Worm (Caenorhabditis elegans) whole organism, L3 larva: Measurements from ENCODE around the gene C10A4.3.

Source experiments
- R02D3.7 ChIP-seq: fragments of 150-350 bp; optimal IDR thresholded peaks from 2 replicates; lab custom pipeline; 2014; ENCODE audit warnings: missing biosample characterization, missing genetic modification characterization
- ZK546.5 ChIP-seq: sonication (generic microtip); optimal IDR thresholded peaks from 2 replicates; lab custom pipeline; 2017; ENCODE audit warnings: missing biosample characterization, missing genetic modification characterization
- ama-1 ChIP-seq: fragments of 150-350 bp; optimal IDR thresholded peaks from 2 replicates; lab custom pipeline; 2018
- ceh-16 ChIP-seq: sonication (generic microtip); optimal IDR thresholded peaks from 2 replicates; lab custom pipeline; 2017; ENCODE audit warnings: missing biosample characterization, missing genetic modification characterization
- ceh-82 ChIP-seq: fragments of 150-350 bp; optimal IDR thresholded peaks from 2 replicates; lab custom pipeline; 2014; ENCODE audit warnings: missing biosample characterization, missing genetic modification characterization
- daf-12 ChIP-seq: fragments of 150-350 bp; optimal IDR thresholded peaks from 2 replicates; lab custom pipeline; 2014; ENCODE audit warnings: missing biosample characterization, missing genetic modification reagents, missing genetic modification characterization
- egl-27 ChIP-seq: sonication (generic microtip); optimal IDR thresholded peaks from 4 replicates; lab custom pipeline; 2017; ENCODE audit warnings: missing biosample characterization, missing genetic modification reagents, missing genetic modification characterization
- egl-5 ChIP-seq: fragments of 150-350 bp; optimal IDR thresholded peaks from 2 replicates; lab custom pipeline; 2017; ENCODE audit warnings: missing biosample characterization, missing genetic modification reagents, missing genetic modification characterization, inconsistent platforms
- elt-1 ChIP-seq: fragments of 150-350 bp; optimal IDR thresholded peaks from 2 replicates; lab custom pipeline; 2014; ENCODE audit warnings: missing biosample characterization, missing genetic modification characterization
- elt-2 ChIP-seq: sonication (generic microtip); optimal IDR thresholded peaks from 2 replicates; lab custom pipeline; 2016; ENCODE audit warnings: missing genetic modification reagents, mild to moderate bottlenecking, missing genetic modification characterization, missing compliant biosample characterization
- elt-3 ChIP-seq, 3 experiments: fragments of 150-350 bp in 1 of 3; sonication (generic microtip) in 2 of 3; optimal IDR thresholded peaks; 2 replicates in 2 of 3; 4 replicates in 1 of 3; lab custom pipeline; 2014 to 2017; ENCODE audit warnings: missing biosample characterization in 3 of 3, missing genetic modification characterization in 3 of 3
- fos-1 ChIP-seq: fragments of 150-350 bp; optimal IDR thresholded peaks from 2 replicates; lab custom pipeline; 2014; ENCODE audit warnings: missing biosample characterization, missing genetic modification characterization
- hmg-11 ChIP-seq: sonication (generic microtip); optimal IDR thresholded peaks from 2 replicates; lab custom pipeline; 2016; ENCODE audit warnings: missing genetic modification characterization, missing compliant biosample characterization
- jun-1 ChIP-seq: fragments of 150-350 bp; optimal IDR thresholded peaks from 2 replicates; lab custom pipeline; 2014; ENCODE audit warnings: missing biosample characterization, missing genetic modification reagents, missing genetic modification characterization
- mml-1 ChIP-seq: fragments of 150-350 bp; sonication (generic microtip); optimal IDR thresholded peaks from 3 replicates; lab custom pipeline; 2014; ENCODE audit warnings: missing biosample characterization, missing genetic modification characterization
- nfya-1 ChIP-seq: sonication (generic microtip); optimal IDR thresholded peaks from 2 replicates; lab custom pipeline; 2017; ENCODE audit warnings: missing genetic modification characterization, mild to moderate bottlenecking, missing compliant biosample characterization, antibody characterized with exemption, moderate library complexity; ENCODE audit not compliant: insufficient read depth
- nhr-11 ChIP-seq: fragments of 150-350 bp; optimal IDR thresholded peaks from 2 replicates; lab custom pipeline; 2014; ENCODE audit warnings: missing biosample characterization, missing genetic modification characterization
- nhr-12 ChIP-seq: fragments of 150-350 bp; optimal IDR thresholded peaks from 2 replicates; lab custom pipeline; 2014; ENCODE audit warnings: missing biosample characterization, missing genetic modification characterization
- nhr-23 ChIP-seq: fragments of 150-350 bp; optimal IDR thresholded peaks from 2 replicates; lab custom pipeline; 2014; ENCODE audit warnings: missing biosample characterization, missing genetic modification reagents, missing genetic modification characterization
- nhr-25 ChIP-seq: sonication (generic microtip); optimal IDR thresholded peaks from 2 replicates; lab custom pipeline; 2017; ENCODE audit warnings: missing biosample characterization, missing genetic modification characterization
- nhr-28 ChIP-seq: fragments of 150-350 bp; optimal IDR thresholded peaks from 2 replicates; lab custom pipeline; 2014; ENCODE audit warnings: missing biosample characterization, missing genetic modification characterization
- nhr-43 ChIP-seq: sonication (generic microtip); optimal IDR thresholded peaks from 2 replicates; lab custom pipeline; 2016; ENCODE audit warnings: mild to moderate bottlenecking, missing genetic modification characterization, missing compliant biosample characterization; ENCODE audit not compliant: poor library complexity, severe bottlenecking
- nhr-67 ChIP-seq: fragments of 150-350 bp; optimal IDR thresholded peaks from 2 replicates; lab custom pipeline; 2014; ENCODE audit warnings: missing biosample characterization, missing genetic modification characterization
- nhr-76 ChIP-seq: fragments of 150-350 bp; sonication (generic microtip); optimal IDR thresholded peaks from 5 replicates; lab custom pipeline; 2014; ENCODE audit warnings: missing biosample characterization, missing genetic modification characterization
- pha-4 ChIP-seq: fragments of 150-350 bp; optimal IDR thresholded peaks from 2 replicates; lab custom pipeline; 2014; ENCODE audit warnings: missing biosample characterization, missing genetic modification reagents, missing genetic modification characterization
- pqm-1 ChIP-seq: fragments of 150-350 bp; optimal IDR thresholded peaks from 2 replicates; lab custom pipeline; 2017; ENCODE audit warnings: missing biosample characterization, missing genetic modification characterization, inconsistent platforms
- ztf-11 ChIP-seq: fragments of 150-350 bp; optimal IDR thresholded peaks from 2 replicates; lab custom pipeline; 2014; ENCODE audit warnings: missing biosample characterization, missing genetic modification characterization

The C10A4.3 gene

ce11 chrX:7433269-7433668 lies 27.8 kb downstream of the C10A4.3 start, which contains the start of gene clc-5:
clc-5 (plus strand) TSS chrX:7433569.
- TF ChIP-seq ceh-82 (no peak), ceh-16 (tag; lab: Kevin White, UChicago) (no peak), nhr-12 (tag; lab: Kevin White, UChicago) (no peak)
- TF ChIP-seq, all 47 proteins: peak for 0

ce11 chrX:7436912-7437311 lies 31.4 kb downstream of the C10A4.3 start:
- TF ChIP-seq nhr-43 = no peak
- no peak for TF ChIP-seq nhr-28
- TF ChIP-seq jun-1 (tag; lab: Kevin White, UChicago) = peak; percentile 6
- no peak for TF ChIP-seq ama-1 (lab: Kevin White, UChicago)
- no peak for TF ChIP-seq ZK546.5
- TF ChIP-seq elt-3 (tag; optimal IDR thresholded peaks at IDR 0.05; lab: Kevin White, UChicago) = no peak
- no peak for TF ChIP-seq egl-27 (tag; lab: Kevin White, UChicago)
- TF ChIP-seq nfya-1 (tag; lab: Kevin White, UChicago) = no peak

ce11 chrX:7437949-7438348 lies 32.5 kb downstream of the C10A4.3 start, which contains the start of gene C01C10.2:
C01C10.2 (minus strand) TSS chrX:7438118.
- TF ChIP-seq nhr-11 (tag; lab: Kevin White, UChicago) (no peak), ZK546.5 (no peak), daf-12 (tag; lab: Kevin White, UChicago) (no peak), fos-1 (tag; lab: Kevin White, UChicago) (no peak), egl-5 (tag; lab: Kevin White, UChicago) (peak; percentile 2), R02D3.7 (tag; lab: Kevin White, UChicago) (no peak), nfya-1 (tag; lab: Kevin White, UChicago) (peak; percentile 39), elt-3 (tag; optimal IDR thresholded peaks at IDR 0.05; lab: Kevin White, UChicago) (no peak), nhr-25 (tag; lab: Kevin White, UChicago) (peak; percentile 46), mml-1 (tag; lab: Kevin White, UChicago) (no peak), pqm-1 (tag; lab: Kevin White, UChicago) (no peak), pha-4 (tag; lab: Kevin White, UChicago) (no peak), ztf-11 (tag; lab: Kevin White, UChicago) (no peak), egl-27 (tag; lab: Kevin White, UChicago) (no peak), elt-1 (tag; lab: Kevin White, UChicago) (no peak), nhr-76 (tag; lab: Kevin White, UChicago) (no peak), nhr-67 (tag; lab: Kevin White, UChicago) (no peak)
- TF ChIP-seq, all 47 proteins: peak for 3

- TF ChIP-seq egl-5 (tag; lab: Kevin White, UChicago) (no peak), elt-2 (peak; percentile 34), pqm-1 (tag; lab: Kevin White, UChicago) (peak; percentile 81), nhr-23 (no peak)
These were observed 34.6 kb downstream of the C10A4.3 start for ce11 chrX:7440102-7440501.

ce11 chrX:7442477-7442876 lies 37.0 kb downstream of the C10A4.3 start, which contains the start of gene acl-12:
acl-12 (minus strand) TSS chrX:7442577.
- no peak for TF ChIP-seq hmg-11 (tag; lab: Kevin White, UChicago)
- peak; percentile 29 for TF ChIP-seq nfya-1 (tag; lab: Kevin White, UChicago)
- no peak for TF ChIP-seq ceh-16 (tag; lab: Kevin White, UChicago)
- no peak for TF ChIP-seq nhr-67 (tag; lab: Kevin White, UChicago)

- TF ChIP-seq pqm-1 (tag; lab: Kevin White, UChicago) = peak; percentile 65
- no peak for TF ChIP-seq nhr-43
- peak; percentile 66 for TF ChIP-seq elt-2
These were observed 40.2 kb downstream of the C10A4.3 start for ce11 chrX:7445734-7446133.

ce11 chrX:7446485-7446884 lies 41.0 kb downstream of the C10A4.3 start:
- peak; percentile 10 for TF ChIP-seq nfya-1 (tag; lab: Kevin White, UChicago)
- peak; percentile 91 for TF ChIP-seq mml-1 (tag; lab: Kevin White, UChicago)
- TF ChIP-seq daf-12 (tag; lab: Kevin White, UChicago) = no peak
